Worm (Caenorhabditis elegans): Measurements from ENCODE around the gene lyst-1.

The lyst-1 gene

DNA sequence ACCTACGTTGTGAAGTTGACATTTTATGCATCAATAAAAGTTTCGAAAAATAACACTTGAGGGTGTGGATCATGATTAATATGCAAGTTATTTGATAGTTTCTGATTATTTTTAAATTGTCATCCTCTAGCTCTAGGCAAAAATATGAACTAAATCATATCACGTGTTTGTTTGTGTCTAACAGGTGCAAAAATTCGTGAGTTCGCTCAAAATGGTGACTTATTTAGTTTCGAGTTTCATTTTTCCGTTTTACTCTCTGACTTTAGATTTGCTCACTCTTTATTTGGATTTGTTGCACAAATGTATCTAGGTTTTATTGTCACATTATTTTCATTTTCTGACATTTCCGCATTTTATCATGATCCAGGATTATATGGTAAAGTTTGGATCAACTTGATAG, 22.6 kb downstream of the lyst-1 start, which contains the start of gene lgc-16:
lgc-16 (plus strand) TSS at position 301 of the 400 bp plus-strand sequence.
- TF ChIP-seq tab-1 (GFP tag; IDR thresholded peaks at IDR 0.05) (no peak), flt-1 (GFP tag; IDR thresholded peaks at IDR 0.05) (no peak), ztf-23 (GFP tag; IDR thresholded peaks at IDR 0.05) (no peak), T22C8.4 (GFP tag; IDR thresholded peaks at IDR 0.05) (no peak), med-1 (GFP tag; optimal IDR thresholded peaks at IDR 0.05; ENCODE audit: insufficient read depth) (no peak), ztf-29 (GFP tag; IDR thresholded peaks at IDR 0.05) (no peak), klf-2 (GFP tag; conservative IDR thresholded peaks at IDR 0.05) (no peak), cog-1 (tag; optimal IDR thresholded peaks at IDR 0.05) (no peak), ref-1 (GFP tag; conservative IDR thresholded peaks at IDR 0.05) (no peak)

ce11 chrX:12114024-12114423, 26.9 kb downstream of the lyst-1 start, which contains the start of gene lgc-15:
Gene lgc-15, plus strand, starts transcription at chrX:12114324.
- TF ChIP-seq cog-1 (tag; optimal IDR thresholded peaks at IDR 0.05) (no peak), T22C8.4 (GFP tag; IDR thresholded peaks at IDR 0.05) (no peak), med-1 (GFP tag; optimal IDR thresholded peaks at IDR 0.05; ENCODE audit: insufficient read depth) (no peak), flt-1 (GFP tag; IDR thresholded peaks at IDR 0.05) (no peak)

- no peak for TF ChIP-seq ztf-23 (GFP tag; IDR thresholded peaks at IDR 0.05)
- TF ChIP-seq med-1 (GFP tag; optimal IDR thresholded peaks at IDR 0.05; ENCODE audit: insufficient read depth), result no peak
- TF ChIP-seq tab-1 (GFP tag; IDR thresholded peaks at IDR 0.05), result no peak
- TF ChIP-seq flt-1 (GFP tag; IDR thresholded peaks at IDR 0.05), result no peak
- TF ChIP-seq ref-1 (GFP tag; conservative IDR thresholded peaks at IDR 0.05), result no peak
- TF ChIP-seq cog-1 (tag; optimal IDR thresholded peaks at IDR 0.05), result no peak
- no peak for TF ChIP-seq T22C8.4 (GFP tag; IDR thresholded peaks at IDR 0.05)
- no peak for TF ChIP-seq ztf-29 (GFP tag; IDR thresholded peaks at IDR 0.05)
- no peak for TF ChIP-seq klf-2 (GFP tag; conservative IDR thresholded peaks at IDR 0.05)
Measured at ce11 chrX:12111213-12111612, 29.7 kb downstream of the lyst-1 start, which contains the start of gene lgc-14. Gene lgc-14, plus strand, starts transcription at chrX:12111513.

DNA sequence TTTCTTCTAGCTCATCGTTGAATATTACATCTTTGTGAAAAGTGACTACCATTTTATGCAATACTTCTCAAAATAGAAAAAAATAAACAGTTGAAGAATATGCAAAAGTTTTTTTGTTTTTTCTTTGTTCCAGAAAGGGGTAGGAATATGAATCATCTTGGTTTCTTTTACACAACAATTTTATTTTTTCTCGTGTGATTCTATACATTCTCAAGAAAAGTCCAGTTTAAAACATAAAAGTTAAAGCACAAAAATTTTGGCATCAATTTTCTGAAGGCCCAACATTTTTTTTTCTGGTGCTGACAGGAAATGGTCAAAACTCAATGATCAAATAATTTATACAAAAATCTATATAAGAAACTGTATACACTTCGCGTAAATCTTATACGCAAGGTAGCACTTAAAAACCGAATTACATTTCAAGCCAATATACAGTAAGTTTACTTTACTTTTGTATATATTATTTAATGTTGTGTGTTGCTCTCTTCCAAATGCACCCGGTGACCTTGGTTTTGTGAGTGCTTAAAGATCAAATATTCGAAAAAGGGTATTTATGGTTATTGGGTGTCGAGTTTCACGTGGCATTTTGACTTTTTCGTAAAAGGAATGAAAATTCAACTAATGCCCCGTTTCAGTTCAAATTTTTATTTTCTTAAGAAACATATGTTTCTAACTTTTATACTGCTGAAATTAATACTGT, 32.3 kb downstream of the lyst-1 start, which contains the start of the genes W03G11.2 and lgc-13:
W03G11.2 (minus strand) TSS at position 101 of the 700 bp plus-strand sequence.
lgc-13 (plus strand) TSS at position 650 of the 700 bp plus-strand sequence.
- TF ChIP-seq tab-1 (GFP tag; IDR thresholded peaks at IDR 0.05) (no peak), flt-1 (GFP tag; IDR thresholded peaks at IDR 0.05) (no peak), cog-1 (tag; optimal IDR thresholded peaks at IDR 0.05) (no peak), ztf-23 (GFP tag; IDR thresholded peaks at IDR 0.05) (no peak), T22C8.4 (GFP tag; IDR thresholded peaks at IDR 0.05) (no peak), klf-2 (GFP tag; conservative IDR thresholded peaks at IDR 0.05) (no peak), med-1 (GFP tag; optimal IDR thresholded peaks at IDR 0.05; ENCODE audit: insufficient read depth) (no peak), ztf-29 (GFP tag; IDR thresholded peaks at IDR 0.05) (no peak), ref-1 (GFP tag; conservative IDR thresholded peaks at IDR 0.05) (no peak)

- TF ChIP-seq med-1 (GFP tag; optimal IDR thresholded peaks at IDR 0.05; ENCODE audit: insufficient read depth) (peak; percentile 90), klf-2 (GFP tag; conservative IDR thresholded peaks at IDR 0.05) (peak; percentile 98), ztf-29 (GFP tag; IDR thresholded peaks at IDR 0.05) (peak; percentile 98), cog-1 (tag; optimal IDR thresholded peaks at IDR 0.05) (peak; percentile 95), flt-1 (GFP tag; IDR thresholded peaks at IDR 0.05) (peak; percentile 99), ztf-23 (GFP tag; IDR thresholded peaks at IDR 0.05) (peak; percentile 98), T22C8.4 (GFP tag; IDR thresholded peaks at IDR 0.05) (peak; percentile 97), tab-1 (GFP tag; IDR thresholded peaks at IDR 0.05) (no peak; the same call in 1 of the 2 replicates), ref-1 (GFP tag; conservative IDR thresholded peaks at IDR 0.05) (peak; percentile 96)
Measured at ce11 chrX:12106004-12106403, 34.9 kb downstream of the lyst-1 start.

DNA sequence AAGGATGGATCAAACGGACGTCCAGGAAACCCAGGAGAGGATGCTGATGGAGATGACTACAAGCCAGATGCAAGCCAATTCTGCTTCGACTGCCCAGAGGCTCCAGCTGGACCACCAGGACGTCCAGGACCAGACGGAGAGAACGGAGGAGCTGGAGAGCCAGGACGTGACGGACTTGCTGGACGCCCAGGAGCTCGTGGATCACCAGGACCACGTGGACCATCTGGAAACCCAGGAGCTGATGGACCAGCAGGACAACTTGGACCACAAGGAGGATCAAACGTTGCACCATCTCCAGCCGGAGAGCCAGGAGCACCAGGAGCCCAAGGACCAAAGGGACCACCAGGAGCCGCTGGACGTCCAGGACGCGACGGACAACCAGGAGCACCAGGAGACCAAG, 35.5 kb downstream of the lyst-1 start:
- no peak for TF ChIP-seq ztf-29 (GFP tag; IDR thresholded peaks at IDR 0.05)

DNA sequence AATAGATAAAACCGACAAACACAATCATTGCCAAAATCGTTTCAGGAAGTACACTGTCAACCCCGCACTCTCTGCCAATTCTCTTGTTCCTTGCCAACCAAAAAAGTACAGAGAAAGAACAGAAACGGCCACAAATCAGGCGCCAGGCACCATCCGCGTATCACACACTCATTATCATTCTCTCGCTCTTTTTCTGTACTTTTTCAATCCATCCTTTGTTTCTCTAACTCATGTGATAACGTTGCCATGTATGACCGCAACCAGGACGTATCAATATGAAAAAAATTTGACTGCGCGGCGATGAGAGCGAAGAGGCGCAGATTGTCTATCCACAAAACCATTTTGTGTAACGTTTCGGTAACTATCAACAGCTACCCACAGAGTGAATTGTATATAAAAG, 36.3 kb downstream of the lyst-1 start, which contains the start of gene col-181:
col-181 (plus strand) TSS at position 301 of the 400 bp plus-strand sequence.
- TF ChIP-seq ztf-29 (GFP tag; IDR thresholded peaks at IDR 0.05) (no peak), flt-1 (GFP tag; IDR thresholded peaks at IDR 0.05) (no peak)

DNA sequence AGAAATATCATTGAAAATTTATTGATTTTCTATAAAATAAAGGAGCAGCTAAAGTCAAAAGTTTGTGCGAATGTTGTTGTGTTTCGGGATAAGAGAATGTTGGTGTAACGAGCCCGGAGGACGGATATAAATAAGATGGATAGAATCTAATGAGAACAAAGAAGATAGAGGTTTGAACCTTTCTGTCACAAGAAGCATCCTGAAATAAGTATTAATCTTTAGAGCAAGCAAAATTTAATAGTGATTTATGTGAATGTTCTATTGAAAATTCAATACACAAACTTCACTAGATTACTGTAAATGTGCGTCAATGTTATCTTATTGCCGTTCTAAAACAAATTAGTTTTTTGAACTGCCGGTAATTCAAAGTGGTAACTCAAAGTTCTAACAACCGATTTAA, 37.2 kb downstream of the lyst-1 start, which contains the start of gene W03G11.3:
W03G11.3 (minus strand) TSS at position 101 of the 400 bp plus-strand sequence.
- no peak for TF ChIP-seq ref-1 (GFP tag; conservative IDR thresholded peaks at IDR 0.05)
- no peak for TF ChIP-seq cog-1 (tag; optimal IDR thresholded peaks at IDR 0.05)

- TF ChIP-seq tab-1 (GFP tag; IDR thresholded peaks at IDR 0.05), result no peak
- TF ChIP-seq klf-2 (GFP tag; conservative IDR thresholded peaks at IDR 0.05), result no peak
- no peak for TF ChIP-seq cog-1 (tag; optimal IDR thresholded peaks at IDR 0.05)
- TF ChIP-seq ref-1 (GFP tag; conservative IDR thresholded peaks at IDR 0.05), result no peak
- no peak for TF ChIP-seq T22C8.4 (GFP tag; IDR thresholded peaks at IDR 0.05)
- TF ChIP-seq med-1 (GFP tag; optimal IDR thresholded peaks at IDR 0.05; ENCODE audit: insufficient read depth), result no peak
- TF ChIP-seq flt-1 (GFP tag; IDR thresholded peaks at IDR 0.05), result no peak
- TF ChIP-seq ztf-23 (GFP tag; IDR thresholded peaks at IDR 0.05), result no peak
- TF ChIP-seq ztf-29 (GFP tag; IDR thresholded peaks at IDR 0.05), result no peak
Measured at ce11 chrX:12097995-12098394, 43.0 kb downstream of the lyst-1 start.

- TF ChIP-seq cog-1 (tag; optimal IDR thresholded peaks at IDR 0.05) (no peak), ztf-29 (GFP tag; IDR thresholded peaks at IDR 0.05) (no peak), T22C8.4 (GFP tag; IDR thresholded peaks at IDR 0.05) (no peak), med-1 (GFP tag; optimal IDR thresholded peaks at IDR 0.05; ENCODE audit: insufficient read depth) (no peak), tab-1 (GFP tag; IDR thresholded peaks at IDR 0.05) (no peak), flt-1 (GFP tag; IDR thresholded peaks at IDR 0.05) (no peak), klf-2 (GFP tag; conservative IDR thresholded peaks at IDR 0.05) (no peak), ref-1 (GFP tag; conservative IDR thresholded peaks at IDR 0.05) (no peak), ztf-23 (GFP tag; IDR thresholded peaks at IDR 0.05) (no peak)
Measured at ce11 chrX:12095200-12095599, 45.8 kb downstream of the lyst-1 start.

Data from whole organism, midembryonic.